Worm (Caenorhabditis elegans): ENCODE measurements around the gene gldi-3.

Gene gldi-3

ce11 chrII:9311702-9312101 lies 31.8 kb upstream of the gldi-3 start:
- no peak for TF ChIP-seq zip-8 (tag; optimal IDR thresholded peaks at IDR 0.05)
- TF ChIP-seq blmp-1 (tag; optimal IDR thresholded peaks at IDR 0.05): no peak
- TF ChIP-seq mab-5 (tag; optimal IDR thresholded peaks at IDR 0.05): no peak
- TF ChIP-seq ces-1 (GFP tag; optimal IDR thresholded peaks at IDR 0.05): peak; percentile 98
- TF ChIP-seq lin-32 (GFP tag; optimal IDR thresholded peaks at IDR 0.05): no peak
- TF ChIP-seq ztf-11 (tag; optimal IDR thresholded peaks at IDR 0.05): no peak
- peak; percentile 25 for TF ChIP-seq unc-62 (GFP tag; optimal IDR thresholded peaks at IDR 0.05)
- no peak for TF ChIP-seq snpc-4 (tag; optimal IDR thresholded peaks at IDR 0.05)
- no peak for TF ChIP-seq unc-120 (tag; optimal IDR thresholded peaks at IDR 0.05; ENCODE audit: poor library complexity, severe bottlenecking)
- TF ChIP-seq bed-3 (GFP tag; optimal IDR thresholded peaks at IDR 0.05): no peak
- no peak for TF ChIP-seq hlh-1 (tag; optimal IDR thresholded peaks at IDR 0.05)
- no peak for TF ChIP-seq ceh-83 (GFP tag; optimal IDR thresholded peaks at IDR 0.05)
- no peak for TF ChIP-seq elt-3 (tag; optimal IDR thresholded peaks at IDR 0.05)
- TF ChIP-seq lsy-2 (tag; optimal IDR thresholded peaks at IDR 0.05): no peak
- no peak for TF ChIP-seq mls-2 (tag; optimal IDR thresholded peaks at IDR 0.05)

ce11 chrII:9310794-9311193 lies 30.9 kb upstream of the gldi-3 start:
- TF ChIP-seq pha-4 (tag; optimal IDR thresholded peaks at IDR 0.05): no peak
- peak; percentile 90 for TF ChIP-seq ces-1 (GFP tag; optimal IDR thresholded peaks at IDR 0.05)

ce11 chrII:9310204-9310603 lies 30.3 kb upstream of the gldi-3 start, which contains the start of gene cam-1:
cam-1 (minus strand) TSS chrII:9310304.
- TF ChIP-seq lin-32 (GFP tag; optimal IDR thresholded peaks at IDR 0.05) (no peak), ham-2 (GFP tag; optimal IDR thresholded peaks at IDR 0.05) (no peak), M03D4.4 (tag; optimal IDR thresholded peaks at IDR 0.05) (no peak), ceh-83 (GFP tag; optimal IDR thresholded peaks at IDR 0.05) (no peak), nhr-28 (tag; optimal IDR thresholded peaks at IDR 0.05) (no peak)

ce11 chrII:9308614-9309046 lies 28.7 kb upstream of the gldi-3 start:
- TF ChIP-seq nhr-76 (tag; optimal IDR thresholded peaks at IDR 0.05): no peak
- peak; percentile 69 for TF ChIP-seq sptf-1 (tag; optimal IDR thresholded peaks at IDR 0.05)
- no peak for TF ChIP-seq nhr-12 (tag; optimal IDR thresholded peaks at IDR 0.05)
- TF ChIP-seq blmp-1 (tag; optimal IDR thresholded peaks at IDR 0.05): no peak
- TF ChIP-seq pha-4 (tag; optimal IDR thresholded peaks at IDR 0.05): no peak
- TF ChIP-seq nhr-237 (tag; optimal IDR thresholded peaks at IDR 0.05): no peak
- no peak for TF ChIP-seq lin-32 (GFP tag; optimal IDR thresholded peaks at IDR 0.05)
- TF ChIP-seq ztf-11 (tag; optimal IDR thresholded peaks at IDR 0.05): peak; percentile 61
- no peak for TF ChIP-seq snpc-4 (tag; optimal IDR thresholded peaks at IDR 0.05)
- no peak for TF ChIP-seq flh-1 (GFP tag; optimal IDR thresholded peaks at IDR 0.05)
- no peak for TF ChIP-seq ham-2 (GFP tag; optimal IDR thresholded peaks at IDR 0.05)
- TF ChIP-seq ceh-43 (GFP tag; optimal IDR thresholded peaks at IDR 0.05): peak; percentile 26
- no peak for TF ChIP-seq ceh-83 (GFP tag; optimal IDR thresholded peaks at IDR 0.05)
- peak; percentile 33 for TF ChIP-seq ces-1 (GFP tag; optimal IDR thresholded peaks at IDR 0.05)
- TF ChIP-seq lin-13 (tag; optimal IDR thresholded peaks at IDR 0.05): peak; percentile 39
- peak; percentile 50 for TF ChIP-seq tbx-8 (GFP tag; optimal IDR thresholded peaks at IDR 0.05)
- no peak for TF ChIP-seq lsy-2 (tag; optimal IDR thresholded peaks at IDR 0.05)
- TF ChIP-seq M03D4.4 (tag; optimal IDR thresholded peaks at IDR 0.05): peak; percentile 50
- peak; percentile 98 for TF ChIP-seq unc-62 (GFP tag; optimal IDR thresholded peaks at IDR 0.05)
- TF ChIP-seq bed-3 (GFP tag; optimal IDR thresholded peaks at IDR 0.05): no peak
- TF ChIP-seq elt-3 (tag; optimal IDR thresholded peaks at IDR 0.05): no peak
- peak; percentile 2 for TF ChIP-seq zip-8 (tag; optimal IDR thresholded peaks at IDR 0.05)
- TF ChIP-seq unc-120 (tag; optimal IDR thresholded peaks at IDR 0.05; ENCODE audit: poor library complexity, severe bottlenecking): peak; percentile 26
- peak; percentile 67 for TF ChIP-seq hlh-1 (tag; optimal IDR thresholded peaks at IDR 0.05)
- no peak for TF ChIP-seq nhr-28 (tag; optimal IDR thresholded peaks at IDR 0.05)
- no peak for TF ChIP-seq drap-1 (GFP tag; optimal IDR thresholded peaks at IDR 0.05)
- TF ChIP-seq elt-1 (tag; optimal IDR thresholded peaks at IDR 0.05; ENCODE audit: borderline replicate concordance, insufficient read depth): no peak
- TF ChIP-seq cnd-1 (tag; optimal IDR thresholded peaks at IDR 0.05): peak; percentile 69
- TF ChIP-seq unc-39 (tag; optimal IDR thresholded peaks at IDR 0.05): no peak
- peak; percentile 96 for TF ChIP-seq nhr-2 (tag; optimal IDR thresholded peaks at IDR 0.05)
- TF ChIP-seq sem-2 (GFP tag; optimal IDR thresholded peaks at IDR 0.05): peak; percentile 20
- TF ChIP-seq mab-5 (tag; optimal IDR thresholded peaks at IDR 0.05): peak; percentile 57
- peak; percentile 11 for TF ChIP-seq ceh-39 (tag; optimal IDR thresholded peaks at IDR 0.05)
- TF ChIP-seq mep-1 (tag; optimal IDR thresholded peaks at IDR 0.05): no peak
- peak; percentile 9 for TF ChIP-seq mls-2 (tag; optimal IDR thresholded peaks at IDR 0.05)

Measured in whole organism, mixed stage, embryonic.